Worm (Caenorhabditis elegans) whole organism, L3 larva: Measurements from ENCODE around the gene ugt-6.

ENCODE experiments used
- R02D3.7 ChIP-seq: fragments of 150-350 bp; optimal IDR thresholded peaks from 2 replicates; lab custom pipeline; 2014; ENCODE audit warnings: missing biosample characterization, missing genetic modification characterization
- ama-1 ChIP-seq: fragments of 150-350 bp; optimal IDR thresholded peaks from 2 replicates; lab custom pipeline; 2018
- ceh-16 ChIP-seq: sonication (generic microtip); optimal IDR thresholded peaks from 2 replicates; lab custom pipeline; 2017; ENCODE audit warnings: missing biosample characterization, missing genetic modification characterization
- egl-5 ChIP-seq: fragments of 150-350 bp; optimal IDR thresholded peaks from 2 replicates; lab custom pipeline; 2017; ENCODE audit warnings: missing biosample characterization, missing genetic modification reagents, missing genetic modification characterization, inconsistent platforms
- fkh-10 ChIP-seq: sonication (generic microtip); optimal IDR thresholded peaks from 2 replicates; lab custom pipeline; 2017; ENCODE audit warnings: missing biosample characterization, missing genetic modification reagents, missing genetic modification characterization
- fos-1 ChIP-seq: fragments of 150-350 bp; optimal IDR thresholded peaks from 2 replicates; lab custom pipeline; 2014; ENCODE audit warnings: missing biosample characterization, missing genetic modification characterization
- jun-1 ChIP-seq: fragments of 150-350 bp; optimal IDR thresholded peaks from 2 replicates; lab custom pipeline; 2014; ENCODE audit warnings: missing biosample characterization, missing genetic modification reagents, missing genetic modification characterization
- nhr-28 ChIP-seq: fragments of 150-350 bp; optimal IDR thresholded peaks from 2 replicates; lab custom pipeline; 2014; ENCODE audit warnings: missing biosample characterization, missing genetic modification characterization
- skn-1 ChIP-seq: fragments of 150-350 bp; optimal IDR thresholded peaks from 2 replicates; lab custom pipeline; 2014; ENCODE audit warnings: missing biosample characterization, missing genetic modification characterization
- snpc-4 ChIP-seq: fragments of 150-350 bp; optimal IDR thresholded peaks from 2 replicates; lab custom pipeline; 2014; ENCODE audit warnings: missing biosample characterization, missing genetic modification characterization
- unc-39 ChIP-seq: sonication (generic microtip); optimal IDR thresholded peaks from 4 replicates; lab custom pipeline; 2017; ENCODE audit warnings: missing biosample characterization, missing genetic modification characterization
- zag-1 ChIP-seq: fragments of 150-350 bp; optimal IDR thresholded peaks from 2 replicates; lab custom pipeline; 2014; ENCODE audit warnings: missing biosample characterization, missing genetic modification characterization
- ztf-11 ChIP-seq: fragments of 150-350 bp; optimal IDR thresholded peaks from 2 replicates; lab custom pipeline; 2014; ENCODE audit warnings: missing biosample characterization, missing genetic modification characterization
- ztf-4 ChIP-seq: fragments of 150-350 bp; optimal IDR thresholded peaks from 2 replicates; lab custom pipeline; 2014; ENCODE audit warnings: missing biosample characterization, missing genetic modification characterization

ce11 chrV:12824777-12825176 lies 26.8 kb upstream of the ugt-6 start, which contains the start of gene ugt-16:
- TF ChIP-seq R02D3.7 (no peak), ceh-16 (tag; lab: Kevin White, UChicago) (no peak), skn-1 (tag; lab: Kevin White, UChicago) (no peak), fos-1 (tag; lab: Kevin White, UChicago) (no peak), nhr-28 (tag; lab: Kevin White, UChicago) (no peak), ama-1 (no peak), jun-1 (tag; lab: Kevin White, UChicago) (no peak), unc-39 (tag; lab: Kevin White, UChicago) (no peak), egl-5 (tag; lab: Kevin White, UChicago) (no peak), fkh-10 (GFP tag; lab: Kevin White, UChicago) (no peak), ztf-4 (no peak), zag-1 (tag; lab: Kevin White, UChicago) (no peak), snpc-4 (tag; lab: Kevin White, UChicago) (no peak), ztf-11 (tag; lab: Kevin White, UChicago) (no peak)
